Worm (Caenorhabditis elegans) whole organism, young adult: Measurements from ENCODE around the gene nspb-3.

Experiments used
- B0035.1 ChIP-seq: sonication (generic microtip); optimal IDR thresholded peaks from 2 replicates; lab custom pipeline; 2016; ENCODE audit warnings: missing genetic modification characterization, mild to moderate bottlenecking, missing compliant biosample characterization, missing genotype, missing genetic modification reagents
- B0336.3 ChIP-seq: fragments of 200-800 bp; sonication (Bioruptor generic); IDR thresholded peaks from 2 replicates; pipeline ENCODE4 v1.3.6; 2022; ENCODE audit warnings: missing genetic modification characterization, missing compliant biosample characterization
- C17E4.6 ChIP-seq: fragments of 200-800 bp; sonication (Bioruptor generic); IDR thresholded peaks from 2 replicates; pipeline ENCODE4 v1.3.6; 2022; ENCODE audit warnings: missing genetic modification reagents, missing genetic modification characterization, missing compliant biosample characterization
- F33H1.4 ChIP-seq: fragments of 200-800 bp; sonication (Bioruptor generic); IDR thresholded peaks from 2 replicates; pipeline ENCODE4 v1.3.6; 2022; ENCODE audit warnings: missing genetic modification reagents, missing genetic modification characterization, missing compliant biosample characterization
- F37B4.10 ChIP-seq: fragments of 200-800 bp; sonication (Bioruptor generic); IDR thresholded peaks from 2 replicates; pipeline ENCODE4 v1.3.6; 2022; ENCODE audit warnings: missing genetic modification characterization, missing compliant biosample characterization
- F49E8.2 ChIP-seq: sonication (generic microtip); optimal IDR thresholded peaks from 3 replicates; lab custom pipeline; 2017; ENCODE audit warnings: missing genetic modification characterization, mild to moderate bottlenecking, missing compliant biosample characterization, antibody characterized with exemption, moderate library complexity; ENCODE audit not compliant: insufficient read depth
- F52B5.7 ChIP-seq: sonication (generic microtip); optimal IDR thresholded peaks from 2 replicates; lab custom pipeline; 2016; ENCODE audit warnings: mild to moderate bottlenecking, missing genetic modification characterization, missing compliant biosample characterization
- F57A8.1 ChIP-seq: fragments of 200-800 bp; sonication (Bioruptor generic); optimal IDR thresholded peaks from 2 replicates; lab custom pipeline; 2018; ENCODE audit warnings: mild to moderate bottlenecking, missing genetic modification characterization, moderate library complexity, missing compliant biosample characterization
- F57C9.4 ChIP-seq: sonication (generic microtip); optimal IDR thresholded peaks from 2 replicates; lab custom pipeline; 2017; ENCODE audit warnings: mild to moderate bottlenecking, missing genetic modification characterization, missing compliant biosample characterization
- Y53G8AR.9 ChIP-seq: fragments of 200-800 bp; sonication (Bioruptor generic); conservative IDR thresholded peaks from 2 replicates; pipeline ENCODE4 v1.3.6; 2022; ENCODE audit warnings: missing genetic modification reagents, missing genetic modification characterization, missing compliant biosample characterization
- Y67H2A.10 ChIP-seq: fragments of 200-800 bp; sonication (Bioruptor generic); conservative IDR thresholded peaks from 2 replicates; pipeline ENCODE4 v1.3.6; 2022; ENCODE audit warnings: missing genetic modification reagents, missing genetic modification characterization, missing compliant biosample characterization
- Y79H2A.3 ChIP-seq: fragments of 200-800 bp; sonication (Bioruptor generic); conservative IDR thresholded peaks from 2 replicates; pipeline ENCODE4 v1.3.6; 2022; ENCODE audit warnings: missing genetic modification reagents, missing genetic modification characterization, missing compliant biosample characterization
- ZK185.1 ChIP-seq: sonication (generic microtip); optimal IDR thresholded peaks from 2 replicates; lab custom pipeline; 2016; ENCODE audit warnings: mild to moderate bottlenecking, missing genetic modification characterization, missing compliant biosample characterization; ENCODE audit not compliant: poor library complexity, severe bottlenecking
- aptf-2 ChIP-seq: fragments of 200-800 bp; sonication (Bioruptor generic); conservative IDR thresholded peaks from 2 replicates; pipeline ENCODE4 v1.3.6; 2022; ENCODE audit warnings: missing genetic modification reagents, missing genetic modification characterization, missing compliant biosample characterization
- atf-7 ChIP-seq: sonication (generic microtip); optimal IDR thresholded peaks from 2 replicates; lab custom pipeline; 2017; ENCODE audit warnings: mild to moderate bottlenecking, missing genetic modification characterization, missing compliant biosample characterization
- athp-1 ChIP-seq: sonication (generic microtip); optimal IDR thresholded peaks from 2 replicates; lab custom pipeline; 2017; ENCODE audit warnings: mild to moderate bottlenecking, missing genetic modification characterization, missing compliant biosample characterization
- attf-3 ChIP-seq: fragments of 200-800 bp; sonication (Bioruptor generic); conservative IDR thresholded peaks from 2 replicates; pipeline ENCODE4 v1.3.6; 2022; ENCODE audit warnings: missing genetic modification reagents, missing genetic modification characterization, missing compliant biosample characterization
- bed-2 ChIP-seq: fragments of 200-800 bp; sonication (Bioruptor generic); IDR thresholded peaks from 2 replicates; pipeline ENCODE4 v1.3.6; 2022; ENCODE audit warnings: missing genetic modification reagents, missing genetic modification characterization, missing compliant biosample characterization
- ccch-3 ChIP-seq: fragments of 200-800 bp; sonication (Bioruptor generic); optimal IDR thresholded peaks from 2 replicates; lab custom pipeline; 2018; ENCODE audit warnings: mild to moderate bottlenecking, missing genetic modification characterization, missing compliant biosample characterization
- cebp-2 ChIP-seq: fragments of 200-800 bp; sonication (Bioruptor generic); IDR thresholded peaks from 2 replicates; pipeline ENCODE4 v1.3.6; 2022; ENCODE audit warnings: missing genetic modification characterization, missing compliant biosample characterization
- ceh-27 ChIP-seq: fragments of 200-800 bp; sonication (Bioruptor generic); optimal IDR thresholded peaks from 2 replicates; lab custom pipeline; 2018; ENCODE audit warnings: mild to moderate bottlenecking, missing genetic modification characterization, moderate library complexity, missing compliant biosample characterization
- ceh-91 ChIP-seq: fragments of 200-800 bp; sonication (Bioruptor generic); IDR thresholded peaks from 2 replicates; pipeline ENCODE4 v1.3.6; 2022; ENCODE audit warnings: missing genetic modification reagents, missing genetic modification characterization, missing compliant biosample characterization
- die-1 ChIP-seq: sonication (generic microtip); optimal IDR thresholded peaks from 2 replicates; lab custom pipeline; 2016; ENCODE audit warnings: missing genotype, mild to moderate bottlenecking, missing genetic modification characterization, missing compliant biosample characterization
- dpff-1 ChIP-seq: sonication (generic microtip); optimal IDR thresholded peaks from 2 replicates; lab custom pipeline; 2017; ENCODE audit warnings: mild to moderate bottlenecking, missing genetic modification characterization, missing compliant biosample characterization
- efl-1 ChIP-seq: fragments of 150-350 bp; optimal IDR thresholded peaks from 2 replicates; lab custom pipeline; 2014; ENCODE audit warnings: missing biosample characterization, missing genetic modification reagents, missing genetic modification characterization
- ets-4 ChIP-seq: fragments of 200-800 bp; sonication (Bioruptor generic); optimal IDR thresholded peaks from 2 replicates; lab custom pipeline; 2018; ENCODE audit warnings: mild to moderate bottlenecking, missing genetic modification characterization, missing compliant biosample characterization
- hlh-26 ChIP-seq: fragments of 200-800 bp; sonication (Bioruptor generic); conservative IDR thresholded peaks from 2 replicates; pipeline ENCODE4 v1.3.6; 2022; ENCODE audit warnings: missing genetic modification reagents, missing genetic modification characterization, missing compliant biosample characterization
- lin-35 ChIP-seq, 3 experiments: fragments of 150-350 bp in 2 of 3; sonication (generic microtip) in 1 of 3; optimal IDR thresholded peaks; 2 replicates each; lab custom pipeline; 2014 to 2018; ENCODE audit warnings: missing biosample characterization in 3 of 3, missing genetic modification characterization in 3 of 3, missing genetic modification reagents in 3 of 3
- lir-1 ChIP-seq: fragments of 200-800 bp; sonication (Bioruptor generic); conservative IDR thresholded peaks from 2 replicates; pipeline ENCODE4 v1.3.6; 2022; ENCODE audit warnings: missing genetic modification reagents, missing genetic modification characterization, missing compliant biosample characterization
- madf-3 ChIP-seq: fragments of 200-800 bp; sonication (Bioruptor generic); IDR thresholded peaks from 2 replicates; pipeline ENCODE4 v1.3.6; 2022; ENCODE audit warnings: missing genetic modification reagents, missing genetic modification characterization, missing compliant biosample characterization
- madf-8 ChIP-seq: fragments of 200-800 bp; sonication (Bioruptor generic); conservative IDR thresholded peaks from 2 replicates; pipeline ENCODE4 v1.3.6; 2022; ENCODE audit warnings: missing genetic modification reagents, missing genetic modification characterization, missing compliant biosample characterization
- mcd-1 ChIP-seq: fragments of 200-800 bp; sonication (Bioruptor generic); IDR thresholded peaks from 2 replicates; pipeline ENCODE4 v1.3.6; 2022; ENCODE audit warnings: missing genetic modification reagents, missing genetic modification characterization, missing compliant biosample characterization
- nfya-1 ChIP-seq: sonication (generic microtip); optimal IDR thresholded peaks from 2 replicates; lab custom pipeline; 2017; ENCODE audit warnings: antibody characterized with exemption, missing compliant biosample characterization, missing genetic modification characterization, borderline replicate concordance; ENCODE audit not compliant: insufficient read depth
- nfyb-1 ChIP-seq: fragments of 200-800 bp; sonication (Bioruptor generic); IDR thresholded peaks from 2 replicates; pipeline ENCODE4 v1.3.6; 2022; ENCODE audit warnings: missing genetic modification reagents, missing genetic modification characterization, missing compliant biosample characterization
- nhr-27 ChIP-seq: fragments of 200-800 bp; sonication (Bioruptor generic); optimal IDR thresholded peaks from 2 replicates; lab custom pipeline; 2018; ENCODE audit warnings: mild to moderate bottlenecking, missing genetic modification characterization, moderate library complexity, missing compliant biosample characterization
- nhr-90 ChIP-seq: sonication (generic microtip); optimal IDR thresholded peaks from 2 replicates; lab custom pipeline; 2016; ENCODE audit warnings: missing genotype, mild to moderate bottlenecking, missing genetic modification characterization, missing compliant biosample characterization
- pbrm-1 ChIP-seq: fragments of 200-800 bp; sonication (Bioruptor generic); IDR thresholded peaks from 2 replicates; pipeline ENCODE4 v1.3.6; 2022; ENCODE audit warnings: missing genetic modification reagents, missing genetic modification characterization, missing compliant biosample characterization
- sea-2 ChIP-seq: fragments of 200-800 bp; sonication (Bioruptor generic); IDR thresholded peaks from 2 replicates; pipeline ENCODE4 v1.3.6; 2022; ENCODE audit warnings: missing genetic modification characterization, missing compliant biosample characterization
- snpc-1.1 ChIP-seq: sonication (generic microtip); optimal IDR thresholded peaks from 2 replicates; lab custom pipeline; 2017; ENCODE audit warnings: missing genetic modification characterization, mild to moderate bottlenecking, missing compliant biosample characterization, antibody characterized with exemption, moderate library complexity, missing genotype, missing genetic modification reagents; ENCODE audit not compliant: insufficient read depth
- snpc-4 ChIP-seq, 5 experiments: fragments of 150-350 bp in 1 of 5; sonication (generic microtip) in 4 of 5; optimal IDR thresholded peaks; 2 replicates each; lab custom pipeline; 2014 to 2018; ENCODE audit warnings: missing genetic modification characterization in 5 of 5, missing biosample characterization in 3 of 5, antibody characterized with exemption in 2 of 5, mild to moderate bottlenecking in 2 of 5, missing compliant biosample characterization in 2 of 5, missing genotype in 2 of 5, moderate library complexity in 2 of 5, missing genetic modification reagents in 1 of 5
- somi-1 ChIP-seq: fragments of 200-800 bp; sonication (Bioruptor generic); optimal IDR thresholded peaks from 2 replicates; lab custom pipeline; 2018; ENCODE audit warnings: mild to moderate bottlenecking, missing genetic modification characterization, missing compliant biosample characterization
- sptf-2 ChIP-seq: fragments of 200-800 bp; sonication (Bioruptor generic); optimal IDR thresholded peaks from 2 replicates; lab custom pipeline; 2018; ENCODE audit warnings: mild to moderate bottlenecking, missing genetic modification characterization, missing compliant biosample characterization
- tbp1 ChIP-seq: fragments of 200-800 bp; sonication (Bioruptor generic); optimal IDR thresholded peaks from 2 replicates; lab custom pipeline; 2018; ENCODE audit warnings: mild to moderate bottlenecking, missing genetic modification characterization, missing compliant biosample characterization
- tbx-9 ChIP-seq: sonication (generic microtip); optimal IDR thresholded peaks from 2 replicates; lab custom pipeline; 2016; ENCODE audit warnings: borderline replicate concordance, missing genetic modification characterization, inconsistent platforms, missing compliant biosample characterization
- xnd-1 ChIP-seq: sonication (generic microtip); optimal IDR thresholded peaks from 2 replicates; lab custom pipeline; 2016; ENCODE audit warnings: missing genotype, missing genetic modification reagents, missing genetic modification characterization, missing compliant biosample characterization
- zfh-2 ChIP-seq: fragments of 200-800 bp; sonication (Bioruptor generic); conservative IDR thresholded peaks from 2 replicates; pipeline ENCODE4 v1.3.6; 2022; ENCODE audit warnings: missing genetic modification reagents, missing genetic modification characterization, missing compliant biosample characterization
- ztf-6 ChIP-seq: fragments of 200-800 bp; sonication (Bioruptor generic); IDR thresholded peaks from 2 replicates; pipeline ENCODE4 v1.3.6; 2022; ENCODE audit warnings: missing genetic modification reagents, missing genetic modification characterization, missing compliant biosample characterization

The nspb-3 gene

ce11 chrIV:6631704-6632272 is 37.0 kb upstream of the nspb-3 start, which contains the start of the genes cest-5.1 and C01B10.9 (continued):
- TF ChIP-seq F49E8.2 (tag; lab: Kevin White, UChicago): no peak
- peak; percentile 18; the same call in 1 of the 2 replicates for TF ChIP-seq Y67H2A.10
- TF ChIP-seq tbp1 (GFP tag; lab: Kevin White, UChicago): peak; percentile 47
- no peak for TF ChIP-seq B0336.3 (GFP tag; lab: Robert Waterston, UW)
- no peak for TF ChIP-seq mcd-1
- TF ChIP-seq dpff-1 (tag; lab: Kevin White, UChicago): no peak
- no peak for TF ChIP-seq madf-8 (GFP tag; lab: Robert Waterston, UW)
- no peak for TF ChIP-seq pbrm-1 (GFP tag; lab: Robert Waterston, UW)
- no peak for TF ChIP-seq nfya-1 (tag; lab: Kevin White, UChicago)
- peak; percentile 60 for TF ChIP-seq ceh-27 (GFP tag; lab: Kevin White, UChicago)
- TF ChIP-seq B0035.1: no peak
- no peak for TF ChIP-seq die-1 (tag; lab: Kevin White, UChicago)
- TF ChIP-seq lir-1 (GFP tag; lab: Robert Waterston, UW): peak; percentile 45; the same call in 1 of the 2 replicates
- TF ChIP-seq snpc-1.1 (tag; lab: Kevin White, UChicago): peak; percentile 2
- no peak for TF ChIP-seq C17E4.6 (GFP tag; lab: Robert Waterston, UW)
- TF ChIP-seq somi-1 (GFP tag; lab: Kevin White, UChicago): no peak
- TF ChIP-seq ccch-3 (GFP tag; lab: Kevin White, UChicago): no peak
- no peak for TF ChIP-seq tbx-9 (tag; lab: Kevin White, UChicago)
- TF ChIP-seq athp-1 (tag; lab: Kevin White, UChicago): no peak
- no peak for TF ChIP-seq sptf-2 (GFP tag; lab: Kevin White, UChicago)
- TF ChIP-seq ztf-6: no peak
- TF ChIP-seq nhr-90 (tag; lab: Kevin White, UChicago): no peak
- no peak for TF ChIP-seq ets-4
- TF ChIP-seq atf-7 (tag; lab: Kevin White, UChicago): no peak
- no peak for TF ChIP-seq F57A8.1 (GFP tag; lab: Kevin White, UChicago)
- no peak for TF ChIP-seq Y53G8AR.9 (GFP tag; lab: Robert Waterston, UW)
- TF ChIP-seq bed-2 (GFP tag; lab: Robert Waterston, UW): peak; percentile 64; the same call in 1 of the 2 replicates
- TF ChIP-seq nhr-27 (tag; lab: Kevin White, UChicago): no peak
- TF ChIP-seq madf-3 (GFP tag; lab: Robert Waterston, UW): no peak
- no peak for TF ChIP-seq ceh-91
- peak; percentile 83 for TF ChIP-seq ZK185.1 (tag; lab: Kevin White, UChicago)
- no peak; the same call in none of the 2 replicates for TF ChIP-seq F33H1.4 (GFP tag; lab: Robert Waterston, UW)
- TF ChIP-seq hlh-26: no peak
- peak; percentile 40 for TF ChIP-seq snpc-4 (GFP tag; optimal IDR thresholded peaks at IDR 0.05; lab: Kevin White, UChicago)
- peak; percentile 50 to 84 (median 73) for TF ChIP-seq snpc-4 (tag; optimal IDR thresholded peaks at IDR 0.05; lab: Kevin White, UChicago)
- no peak for TF ChIP-seq xnd-1
- TF ChIP-seq sea-2 (GFP tag; lab: Robert Waterston, UW): no peak
- peak; percentile 72 for TF ChIP-seq efl-1
- TF ChIP-seq cebp-2 (GFP tag; lab: Robert Waterston, UW): no peak
- TF ChIP-seq nfyb-1 (GFP tag; lab: Robert Waterston, UW): no peak
- TF ChIP-seq lin-35 (GFP tag; optimal IDR thresholded peaks at IDR 0.05; lab: Kevin White, UChicago): peak in 2 of 3 experiments; percentile 18 to 86
- no peak for TF ChIP-seq zfh-2 (GFP tag; lab: Robert Waterston, UW)
- no peak for TF ChIP-seq F57C9.4 (tag; lab: Kevin White, UChicago)
- TF ChIP-seq F52B5.7 (tag; lab: Kevin White, UChicago): no peak
- peak; percentile 49; the same call in 1 of the 2 replicates for TF ChIP-seq aptf-2
- TF ChIP-seq attf-3 (GFP tag; lab: Robert Waterston, UW): peak; percentile 58; the same call in 1 of the 2 replicates
- TF ChIP-seq Y79H2A.3 (GFP tag; lab: Robert Waterston, UW): no peak
- no peak for TF ChIP-seq F37B4.10 (GFP tag; lab: Robert Waterston, UW)
